Worm (Caenorhabditis elegans) whole organism, L3 larva: ENCODE data around the gene aat-3.
A peak's percentile ranks its signal among the peaks of the same experiment; 100 is the strongest.

Experiments used
- aly-2 ChIP-seq: fragments of 150-350 bp; optimal IDR thresholded peaks from 2 replicates; lab custom pipeline; 2014; ENCODE audit warnings: missing biosample characterization, missing genetic modification characterization
- ceh-16 ChIP-seq: sonication (generic microtip); optimal IDR thresholded peaks from 2 replicates; lab custom pipeline; 2017; ENCODE audit warnings: missing biosample characterization, missing genetic modification characterization
- ceh-9 ChIP-seq: sonication (generic microtip); optimal IDR thresholded peaks from 2 replicates; lab custom pipeline; 2018; ENCODE audit warnings: missing biosample characterization, missing genetic modification characterization
- daf-12 ChIP-seq: fragments of 150-350 bp; optimal IDR thresholded peaks from 2 replicates; lab custom pipeline; 2014; ENCODE audit warnings: missing biosample characterization, missing genetic modification reagents, missing genetic modification characterization
- egl-27 ChIP-seq: sonication (generic microtip); optimal IDR thresholded peaks from 4 replicates; lab custom pipeline; 2017; ENCODE audit warnings: missing biosample characterization, missing genetic modification reagents, missing genetic modification characterization
- egl-5 ChIP-seq: fragments of 150-350 bp; optimal IDR thresholded peaks from 2 replicates; lab custom pipeline; 2017; ENCODE audit warnings: missing biosample characterization, missing genetic modification reagents, missing genetic modification characterization, inconsistent platforms
- elt-2 ChIP-seq: sonication (generic microtip); optimal IDR thresholded peaks from 2 replicates; lab custom pipeline; 2016; ENCODE audit warnings: missing genetic modification reagents, mild to moderate bottlenecking, missing genetic modification characterization, missing compliant biosample characterization
- fkh-10 ChIP-seq: sonication (generic microtip); optimal IDR thresholded peaks from 2 replicates; lab custom pipeline; 2017; ENCODE audit warnings: missing biosample characterization, missing genetic modification reagents, missing genetic modification characterization
- hmg-11 ChIP-seq: sonication (generic microtip); optimal IDR thresholded peaks from 2 replicates; lab custom pipeline; 2016; ENCODE audit warnings: missing genetic modification characterization, missing compliant biosample characterization
- lin-15B ChIP-seq: fragments of 150-350 bp; optimal IDR thresholded peaks from 2 replicates; lab custom pipeline; 2014; ENCODE audit warnings: missing biosample characterization, missing genetic modification characterization
- lin-39 ChIP-seq: fragments of 150-350 bp; optimal IDR thresholded peaks from 2 replicates; lab custom pipeline; 2018; ENCODE audit warnings: missing biosample characterization, missing genetic modification reagents, missing genetic modification characterization
- lsy-12 ChIP-seq: sonication (generic microtip); optimal IDR thresholded peaks from 2 replicates; lab custom pipeline; 2016; ENCODE audit warnings: mild to moderate bottlenecking, missing genetic modification characterization, missing compliant biosample characterization
- mdl-1 ChIP-seq: fragments of 150-350 bp; optimal IDR thresholded peaks from 2 replicates; lab custom pipeline; 2014; ENCODE audit warnings: missing biosample characterization, missing genetic modification characterization
- mml-1 ChIP-seq: fragments of 150-350 bp; sonication (generic microtip); optimal IDR thresholded peaks from 3 replicates; lab custom pipeline; 2014; ENCODE audit warnings: missing biosample characterization, missing genetic modification characterization
- nfya-1 ChIP-seq: sonication (generic microtip); optimal IDR thresholded peaks from 2 replicates; lab custom pipeline; 2017; ENCODE audit warnings: missing genetic modification characterization, mild to moderate bottlenecking, missing compliant biosample characterization, antibody characterized with exemption, moderate library complexity; ENCODE audit not compliant: insufficient read depth
- nhr-11 ChIP-seq: fragments of 150-350 bp; optimal IDR thresholded peaks from 2 replicates; lab custom pipeline; 2014; ENCODE audit warnings: missing biosample characterization, missing genetic modification characterization
- nhr-12 ChIP-seq: fragments of 150-350 bp; optimal IDR thresholded peaks from 2 replicates; lab custom pipeline; 2014; ENCODE audit warnings: missing biosample characterization, missing genetic modification characterization
- nhr-25 ChIP-seq: sonication (generic microtip); optimal IDR thresholded peaks from 2 replicates; lab custom pipeline; 2017; ENCODE audit warnings: missing biosample characterization, missing genetic modification characterization
- pqm-1 ChIP-seq: fragments of 150-350 bp; optimal IDR thresholded peaks from 2 replicates; lab custom pipeline; 2017; ENCODE audit warnings: missing biosample characterization, missing genetic modification characterization, inconsistent platforms
- skn-1 ChIP-seq: fragments of 150-350 bp; optimal IDR thresholded peaks from 2 replicates; lab custom pipeline; 2014; ENCODE audit warnings: missing biosample characterization, missing genetic modification characterization
- tbx-2 ChIP-seq: sonication (generic microtip); optimal IDR thresholded peaks from 2 replicates; lab custom pipeline; 2016; ENCODE audit warnings: mild to moderate bottlenecking, missing genetic modification characterization, missing compliant biosample characterization
- unc-62 ChIP-seq: fragments of 150-350 bp; sonication (generic microtip); optimal IDR thresholded peaks from 4 replicates; lab custom pipeline; 2014; ENCODE audit warnings: missing biosample characterization, missing genetic modification reagents, missing genetic modification characterization
- zag-1 ChIP-seq: fragments of 150-350 bp; optimal IDR thresholded peaks from 2 replicates; lab custom pipeline; 2014; ENCODE audit warnings: missing biosample characterization, missing genetic modification characterization
- ztf-11 ChIP-seq: fragments of 150-350 bp; optimal IDR thresholded peaks from 2 replicates; lab custom pipeline; 2014; ENCODE audit warnings: missing biosample characterization, missing genetic modification characterization
- ztf-4 ChIP-seq: fragments of 150-350 bp; optimal IDR thresholded peaks from 2 replicates; lab custom pipeline; 2014; ENCODE audit warnings: missing biosample characterization, missing genetic modification characterization

aat-3 gene

DNA sequence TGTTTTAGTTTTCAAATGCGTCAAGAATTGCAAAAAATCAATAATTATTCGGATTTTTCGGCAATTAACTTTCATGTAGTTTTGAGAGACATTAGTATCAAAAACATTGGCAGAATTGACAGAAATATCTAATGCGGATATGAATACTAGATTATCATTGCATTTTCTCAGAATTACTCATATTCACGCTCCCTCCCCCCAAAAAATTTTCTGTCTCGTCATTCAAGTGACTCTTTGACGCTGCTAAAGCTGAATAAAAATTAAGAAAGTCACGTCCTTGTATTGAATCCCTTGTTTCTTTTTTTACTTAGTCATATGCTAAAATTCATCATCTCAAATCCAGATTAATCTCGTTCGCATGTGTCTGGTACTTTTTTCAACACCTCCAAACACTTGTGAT is 44.5 kb downstream of the aat-3 start:
- no peak for TF ChIP-seq aly-2 (tag; lab: Kevin White, UChicago)
- TF ChIP-seq ceh-16 = no peak
- TF ChIP-seq skn-1 (tag; lab: Kevin White, UChicago) = peak; percentile 20
- no peak for TF ChIP-seq nhr-11 (tag; lab: Kevin White, UChicago)
- peak; percentile 21 for TF ChIP-seq nfya-1 (tag; lab: Kevin White, UChicago)
- TF ChIP-seq nhr-25 (tag; lab: Kevin White, UChicago) = no peak
- TF ChIP-seq elt-2 = no peak
- TF ChIP-seq, all 47 proteins: peak for 2

DNA sequence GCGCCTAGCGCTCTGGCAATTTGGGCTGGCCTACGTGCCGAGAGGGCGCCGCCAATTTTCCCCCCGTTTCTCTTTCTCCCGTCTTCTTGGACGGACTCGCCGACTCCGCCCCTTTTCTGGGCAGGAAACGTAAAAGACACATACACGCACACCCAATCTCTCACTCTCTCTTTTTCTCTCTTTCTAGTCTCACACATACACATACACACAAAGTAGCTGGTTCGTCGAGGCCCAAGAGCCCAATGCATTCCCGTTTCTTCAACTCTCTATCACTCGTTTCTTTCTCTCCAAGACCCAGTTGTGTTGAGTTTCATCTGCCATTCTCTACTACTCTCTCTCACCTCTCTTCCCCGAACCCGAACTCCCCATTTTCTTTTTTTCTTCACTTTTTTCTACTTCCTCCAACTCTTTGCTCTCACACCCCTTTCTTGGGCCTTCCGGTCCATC is 46.8 kb downstream of the aat-3 start:
- TF ChIP-seq nfya-1 (tag; lab: Kevin White, UChicago) = peak; percentile 83
- TF ChIP-seq ztf-4 (tag; lab: Kevin White, UChicago) = no peak
- peak; percentile 1 for TF ChIP-seq pqm-1
- no peak for TF ChIP-seq mdl-1 (tag; lab: Kevin White, UChicago)
- TF ChIP-seq lin-15B (tag; lab: Kevin White, UChicago) = peak; percentile 15
- TF ChIP-seq fkh-10 (GFP tag; lab: Kevin White, UChicago) = peak; percentile 54
- no peak for TF ChIP-seq ztf-11 (tag; lab: Kevin White, UChicago)
- TF ChIP-seq aly-2 (tag; lab: Kevin White, UChicago) = no peak
- TF ChIP-seq zag-1 (tag; lab: Kevin White, UChicago) = peak; percentile 40
- no peak for TF ChIP-seq nhr-12 (tag; lab: Kevin White, UChicago)
- TF ChIP-seq tbx-2 (tag; lab: Kevin White, UChicago) = peak; percentile 44
- TF ChIP-seq skn-1 (tag; lab: Kevin White, UChicago) = peak; percentile 5
- TF ChIP-seq unc-62 = peak; percentile 56
- no peak for TF ChIP-seq mml-1 (tag; lab: Kevin White, UChicago)
- no peak for TF ChIP-seq egl-5
- TF ChIP-seq daf-12 (tag; lab: Kevin White, UChicago) = peak; percentile 10
- TF ChIP-seq hmg-11 (tag; lab: Kevin White, UChicago) = peak; percentile 82
- TF ChIP-seq lin-39 (tag; lab: Kevin White, UChicago) = peak; percentile 81
- TF ChIP-seq lsy-12 (tag; lab: Kevin White, UChicago) = peak; percentile 34

DNA sequence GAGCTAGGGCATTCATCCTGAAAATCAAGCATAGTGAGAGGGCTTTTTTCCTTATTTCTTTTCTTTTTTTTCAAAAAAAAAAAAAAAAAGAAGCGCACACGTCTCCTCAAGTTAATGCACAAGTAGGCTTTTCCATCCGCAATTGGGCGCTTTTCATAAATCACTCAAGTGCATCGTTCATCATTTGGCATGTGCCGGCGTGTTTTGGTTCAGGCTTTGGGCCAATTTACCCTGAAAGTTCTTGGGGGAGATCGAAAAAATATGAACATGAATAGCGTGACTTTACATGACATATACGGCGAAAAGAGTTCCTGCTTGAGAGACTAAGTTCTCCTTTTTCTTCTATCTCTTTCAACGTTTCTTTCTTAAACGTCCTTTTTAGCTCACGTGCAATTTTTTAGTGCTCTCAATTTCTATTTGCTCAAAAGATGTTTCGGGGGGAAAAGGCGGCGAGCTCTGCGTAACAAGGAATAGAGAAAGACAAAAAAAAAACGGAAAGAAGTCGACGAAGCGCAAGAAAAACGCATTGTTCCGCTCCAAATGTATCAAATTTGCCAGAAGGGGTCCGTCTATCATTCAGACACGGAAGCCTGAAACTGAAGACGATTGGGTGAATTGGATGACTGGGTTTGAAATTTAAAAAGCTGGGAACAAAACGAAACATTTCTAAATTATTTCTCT is 49.1 kb downstream of the aat-3 start:
- TF ChIP-seq egl-27 (tag; lab: Kevin White, UChicago) (no peak), nhr-25 (tag; lab: Kevin White, UChicago) (no peak), mdl-1 (tag; lab: Kevin White, UChicago) (no peak), elt-2 (no peak)
- TF ChIP-seq, all 47 proteins: peak for 0

DNA sequence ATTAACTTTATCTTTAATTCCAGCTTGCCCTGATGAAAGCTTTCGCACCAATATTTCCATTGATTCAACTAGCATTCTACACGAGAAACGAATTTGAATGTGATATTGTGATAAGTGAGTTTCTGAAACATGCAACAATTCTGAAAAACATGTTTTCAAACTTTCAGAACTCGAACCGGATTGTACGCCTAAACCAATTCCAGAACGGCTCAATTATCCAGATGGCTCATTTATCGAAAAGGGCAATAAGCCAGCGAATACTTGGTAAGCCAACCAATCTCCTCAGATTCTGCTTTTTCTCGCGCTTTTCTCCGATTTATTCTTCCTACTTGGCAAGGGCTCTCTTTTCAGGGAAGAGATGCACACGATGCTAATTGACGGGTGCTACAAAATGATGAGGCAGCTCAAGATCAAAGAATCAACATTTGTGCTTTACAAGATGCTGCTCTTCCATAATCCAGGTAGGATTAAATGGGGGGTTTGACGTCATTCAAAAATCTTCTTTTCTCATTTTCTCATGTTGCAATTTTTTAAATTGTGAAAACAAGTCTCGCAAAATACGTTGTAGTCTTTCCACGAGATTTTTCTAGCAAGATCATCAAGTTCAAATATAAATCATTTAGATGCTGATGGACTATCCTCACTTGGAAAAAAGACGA is 52.4 kb downstream of the aat-3 start:
- TF ChIP-seq ztf-4 (tag; lab: Kevin White, UChicago) (no peak), fkh-10 (GFP tag; lab: Kevin White, UChicago) (peak; percentile 59), lin-39 (tag; lab: Kevin White, UChicago) (peak; percentile 33), nfya-1 (tag; lab: Kevin White, UChicago) (peak; percentile 31), ceh-9 (tag; lab: Kevin White, UChicago) (no peak)
